Worm (Caenorhabditis elegans) whole organism, young adult: ENCODE data around the gene egl-20.
A peak's percentile ranks its signal among the peaks of the same experiment; 100 is the strongest.

ENCODE experiments used
- B0019.2 ChIP-seq: fragments of 200-800 bp; sonication (Bioruptor generic); conservative IDR thresholded peaks from 2 replicates; pipeline ENCODE4 v1.3.6; 2022; ENCODE audit warnings: missing genetic modification reagents, missing genetic modification characterization, missing compliant biosample characterization
- B0035.1 ChIP-seq: sonication (generic microtip); optimal IDR thresholded peaks from 2 replicates; lab custom pipeline; 2016; ENCODE audit warnings: missing genetic modification characterization, mild to moderate bottlenecking, missing compliant biosample characterization, missing genotype, missing genetic modification reagents
- B0261.1 ChIP-seq: sonication (generic microtip); optimal IDR thresholded peaks from 2 replicates; lab custom pipeline; 2016; ENCODE audit warnings: mild to moderate bottlenecking, missing genetic modification characterization, moderate library complexity, missing compliant biosample characterization
- C06A6.2 ChIP-seq: fragments of 200-800 bp; sonication (Bioruptor generic); conservative IDR thresholded peaks from 2 replicates; pipeline ENCODE4 v1.3.6; 2022; ENCODE audit warnings: missing genetic modification characterization, missing compliant biosample characterization
- C17E4.6 ChIP-seq: fragments of 200-800 bp; sonication (Bioruptor generic); IDR thresholded peaks from 2 replicates; pipeline ENCODE4 v1.3.6; 2022; ENCODE audit warnings: missing genetic modification reagents, missing genetic modification characterization, missing compliant biosample characterization
- F52B5.7 ChIP-seq: sonication (generic microtip); optimal IDR thresholded peaks from 2 replicates; lab custom pipeline; 2016; ENCODE audit warnings: mild to moderate bottlenecking, missing genetic modification characterization, missing compliant biosample characterization
- F57C9.4 ChIP-seq: sonication (generic microtip); optimal IDR thresholded peaks from 2 replicates; lab custom pipeline; 2017; ENCODE audit warnings: mild to moderate bottlenecking, missing genetic modification characterization, missing compliant biosample characterization
- K11D2.4 ChIP-seq: fragments of 200-800 bp; sonication (Bioruptor generic); IDR thresholded peaks from 2 replicates; pipeline ENCODE4 v1.3.6; 2022; ENCODE audit warnings: missing genetic modification reagents, missing genetic modification characterization, missing compliant biosample characterization
- Y56A3A.18 ChIP-seq: fragments of 200-800 bp; sonication (Bioruptor generic); IDR thresholded peaks from 2 replicates; pipeline ENCODE4 v1.3.6; 2022; ENCODE audit warnings: missing genetic modification reagents, missing genetic modification characterization, missing compliant biosample characterization
- Y67H2A.10 ChIP-seq: fragments of 200-800 bp; sonication (Bioruptor generic); conservative IDR thresholded peaks from 2 replicates; pipeline ENCODE4 v1.3.6; 2022; ENCODE audit warnings: missing genetic modification reagents, missing genetic modification characterization, missing compliant biosample characterization
- Y95B8A.8 ChIP-seq: fragments of 200-800 bp; sonication (Bioruptor generic); IDR thresholded peaks from 2 replicates; pipeline ENCODE4 v1.3.6; 2022; ENCODE audit warnings: missing genetic modification reagents, missing genetic modification characterization, missing compliant biosample characterization
- ama-1 ChIP-seq, 3 experiments: fragments of 150-350 bp in 1 of 3; sonication (generic microtip) in 2 of 3; optimal IDR thresholded peaks; 2 replicates each; lab custom pipeline; 2014 to 2018; ENCODE audit warnings: missing biosample characterization in 2 of 3, missing genetic modification characterization in 2 of 3, missing genetic modification reagents in 2 of 3
- aptf-2 ChIP-seq: fragments of 200-800 bp; sonication (Bioruptor generic); conservative IDR thresholded peaks from 2 replicates; pipeline ENCODE4 v1.3.6; 2022; ENCODE audit warnings: missing genetic modification reagents, missing genetic modification characterization, missing compliant biosample characterization
- atf-7 ChIP-seq: sonication (generic microtip); optimal IDR thresholded peaks from 2 replicates; lab custom pipeline; 2017; ENCODE audit warnings: mild to moderate bottlenecking, missing genetic modification characterization, missing compliant biosample characterization
- attf-3 ChIP-seq: fragments of 200-800 bp; sonication (Bioruptor generic); conservative IDR thresholded peaks from 2 replicates; pipeline ENCODE4 v1.3.6; 2022; ENCODE audit warnings: missing genetic modification reagents, missing genetic modification characterization, missing compliant biosample characterization
- ccch-3 ChIP-seq: fragments of 200-800 bp; sonication (Bioruptor generic); optimal IDR thresholded peaks from 2 replicates; lab custom pipeline; 2018; ENCODE audit warnings: mild to moderate bottlenecking, missing genetic modification characterization, missing compliant biosample characterization
- cebp-1 ChIP-seq, 2 experiments: fragments of 200-800 bp in 1 of 2; sonication (Bioruptor generic) in 1 of 2; sonication (generic microtip) in 1 of 2; IDR thresholded peaks in 1 of 2; optimal IDR thresholded peaks in 1 of 2; 2 replicates each; pipeline versions ENCODE4 v1.3.6 to Lab custom; 2017 to 2022; ENCODE audit warnings: missing compliant biosample characterization in 2 of 2, missing genetic modification characterization in 2 of 2, mild to moderate bottlenecking in 1 of 2, missing genetic modification reagents in 1 of 2, moderate library complexity in 1 of 2
- ceh-100 ChIP-seq: fragments of 200-800 bp; sonication (Bioruptor generic); IDR thresholded peaks from 2 replicates; pipeline ENCODE4 v1.3.6; 2022; ENCODE audit warnings: missing genetic modification reagents, missing genetic modification characterization, missing compliant biosample characterization
- chd-7 ChIP-seq: sonication (generic microtip); optimal IDR thresholded peaks from 2 replicates; lab custom pipeline; 2016; ENCODE audit warnings: mild to moderate bottlenecking, missing genetic modification characterization, moderate library complexity, missing compliant biosample characterization
- dox-1 ChIP-seq: fragments of 200-800 bp; sonication (Bioruptor generic); IDR thresholded peaks from 2 replicates; pipeline ENCODE4 v1.3.6; 2022; ENCODE audit warnings: missing genetic modification reagents, missing genetic modification characterization, missing compliant biosample characterization
- dpff-1 ChIP-seq: sonication (generic microtip); optimal IDR thresholded peaks from 2 replicates; lab custom pipeline; 2017; ENCODE audit warnings: mild to moderate bottlenecking, missing genetic modification characterization, missing compliant biosample characterization
- egl-44 ChIP-seq: fragments of 200-800 bp; sonication (Bioruptor generic); IDR thresholded peaks from 2 replicates; pipeline ENCODE4 v1.3.6; 2022; ENCODE audit warnings: missing genetic modification reagents, missing genetic modification characterization, missing compliant biosample characterization
- gei-17 ChIP-seq: fragments of 200-800 bp; sonication (Bioruptor generic); optimal IDR thresholded peaks from 2 replicates; lab custom pipeline; 2018; ENCODE audit warnings: mild to moderate bottlenecking, missing genetic modification characterization, missing compliant biosample characterization
- him-1 ChIP-seq: sonication (generic microtip); optimal IDR thresholded peaks from 2 replicates; lab custom pipeline; 2016; ENCODE audit warnings: missing genotype, missing genetic modification reagents, missing genetic modification characterization, missing compliant biosample characterization
- hlh-12 ChIP-seq: sonication (generic microtip); optimal IDR thresholded peaks from 2 replicates; lab custom pipeline; 2016; ENCODE audit warnings: missing genetic modification characterization, missing compliant biosample characterization
- hlh-26 ChIP-seq: fragments of 200-800 bp; sonication (Bioruptor generic); conservative IDR thresholded peaks from 2 replicates; pipeline ENCODE4 v1.3.6; 2022; ENCODE audit warnings: missing genetic modification reagents, missing genetic modification characterization, missing compliant biosample characterization
- let-526 ChIP-seq: fragments of 200-800 bp; sonication (Bioruptor generic); IDR thresholded peaks from 2 replicates; pipeline ENCODE4 v1.3.6; 2022; ENCODE audit warnings: missing genetic modification reagents, missing genetic modification characterization, missing compliant biosample characterization
- let-607 ChIP-seq, 2 experiments: fragments of 200-800 bp in 1 of 2; sonication (Bioruptor generic) in 1 of 2; sonication (generic microtip) in 1 of 2; optimal IDR thresholded peaks; 2 replicates each; lab custom pipeline; 2016 to 2018; ENCODE audit warnings: mild to moderate bottlenecking in 2 of 2, missing compliant biosample characterization in 2 of 2, missing genetic modification characterization in 2 of 2, moderate library complexity in 2 of 2, missing genotype in 1 of 2
- lir-1 ChIP-seq: fragments of 200-800 bp; sonication (Bioruptor generic); conservative IDR thresholded peaks from 2 replicates; pipeline ENCODE4 v1.3.6; 2022; ENCODE audit warnings: missing genetic modification reagents, missing genetic modification characterization, missing compliant biosample characterization
- lsy-27 ChIP-seq: sonication (generic microtip); optimal IDR thresholded peaks from 2 replicates; lab custom pipeline; 2017; ENCODE audit warnings: missing genetic modification characterization, mild to moderate bottlenecking, missing compliant biosample characterization, antibody characterized with exemption, missing genotype, borderline replicate concordance; ENCODE audit not compliant: insufficient read depth
- madf-6 ChIP-seq: fragments of 200-800 bp; sonication (Bioruptor generic); IDR thresholded peaks from 2 replicates; pipeline ENCODE4 v1.3.6; 2022; ENCODE audit warnings: missing genetic modification reagents, missing genetic modification characterization, missing compliant biosample characterization
- madf-8 ChIP-seq: fragments of 200-800 bp; sonication (Bioruptor generic); conservative IDR thresholded peaks from 2 replicates; pipeline ENCODE4 v1.3.6; 2022; ENCODE audit warnings: missing genetic modification reagents, missing genetic modification characterization, missing compliant biosample characterization
- mcd-1 ChIP-seq: fragments of 200-800 bp; sonication (Bioruptor generic); IDR thresholded peaks from 2 replicates; pipeline ENCODE4 v1.3.6; 2022; ENCODE audit warnings: missing genetic modification reagents, missing genetic modification characterization, missing compliant biosample characterization
- mel-28 ChIP-seq: sonication (generic microtip); optimal IDR thresholded peaks from 2 replicates; lab custom pipeline; 2016; ENCODE audit warnings: borderline replicate concordance, mild to moderate bottlenecking, missing genetic modification characterization, missing compliant biosample characterization
- nhr-80 ChIP-seq: sonication (generic microtip); optimal IDR thresholded peaks from 2 replicates; lab custom pipeline; 2016; ENCODE audit warnings: missing genetic modification characterization, missing compliant biosample characterization
- pbrm-1 ChIP-seq: fragments of 200-800 bp; sonication (Bioruptor generic); IDR thresholded peaks from 2 replicates; pipeline ENCODE4 v1.3.6; 2022; ENCODE audit warnings: missing genetic modification reagents, missing genetic modification characterization, missing compliant biosample characterization
- sdz-38 ChIP-seq: sonication (generic microtip); optimal IDR thresholded peaks from 2 replicates; lab custom pipeline; 2016; ENCODE audit warnings: missing genotype, missing genetic modification characterization, missing compliant biosample characterization
- snpc-1.1 ChIP-seq: sonication (generic microtip); optimal IDR thresholded peaks from 2 replicates; lab custom pipeline; 2017; ENCODE audit warnings: missing genetic modification characterization, mild to moderate bottlenecking, missing compliant biosample characterization, antibody characterized with exemption, moderate library complexity, missing genotype, missing genetic modification reagents; ENCODE audit not compliant: insufficient read depth
- snpc-1.3 ChIP-seq: sonication (generic microtip); optimal IDR thresholded peaks from 2 replicates; lab custom pipeline; 2017; ENCODE audit warnings: missing genetic modification characterization, mild to moderate bottlenecking, missing compliant biosample characterization, antibody characterized with exemption, moderate library complexity, missing genotype, missing genetic modification reagents; ENCODE audit not compliant: insufficient read depth
- snpc-4 ChIP-seq, 5 experiments: fragments of 150-350 bp in 1 of 5; sonication (generic microtip) in 4 of 5; optimal IDR thresholded peaks; 2 replicates each; lab custom pipeline; 2014 to 2018; ENCODE audit warnings: missing genetic modification characterization in 5 of 5, missing biosample characterization in 3 of 5, antibody characterized with exemption in 2 of 5, mild to moderate bottlenecking in 2 of 5, missing compliant biosample characterization in 2 of 5, missing genotype in 2 of 5, moderate library complexity in 2 of 5, missing genetic modification reagents in 1 of 5
- somi-1 ChIP-seq: fragments of 200-800 bp; sonication (Bioruptor generic); optimal IDR thresholded peaks from 2 replicates; lab custom pipeline; 2018; ENCODE audit warnings: mild to moderate bottlenecking, missing genetic modification characterization, missing compliant biosample characterization
- sptf-2 ChIP-seq: fragments of 200-800 bp; sonication (Bioruptor generic); optimal IDR thresholded peaks from 2 replicates; lab custom pipeline; 2018; ENCODE audit warnings: mild to moderate bottlenecking, missing genetic modification characterization, missing compliant biosample characterization
- tbp1 ChIP-seq: fragments of 200-800 bp; sonication (Bioruptor generic); optimal IDR thresholded peaks from 2 replicates; lab custom pipeline; 2018; ENCODE audit warnings: mild to moderate bottlenecking, missing genetic modification characterization, missing compliant biosample characterization
- unc-130 ChIP-seq: sonication (generic microtip); optimal IDR thresholded peaks from 2 replicates; lab custom pipeline; 2016; ENCODE audit warnings: missing genetic modification reagents, missing genetic modification characterization, missing compliant biosample characterization
- unc-62 ChIP-seq: fragments of 150-350 bp; optimal IDR thresholded peaks from 2 replicates; lab custom pipeline; 2014; ENCODE audit warnings: missing biosample characterization, missing genetic modification reagents, missing genetic modification characterization
- zfh-2 ChIP-seq: fragments of 200-800 bp; sonication (Bioruptor generic); conservative IDR thresholded peaks from 2 replicates; pipeline ENCODE4 v1.3.6; 2022; ENCODE audit warnings: missing genetic modification reagents, missing genetic modification characterization, missing compliant biosample characterization
- ztf-28 ChIP-seq: fragments of 200-800 bp; sonication (Bioruptor generic); IDR thresholded peaks from 2 replicates; pipeline ENCODE4 v1.3.6; 2022; ENCODE audit warnings: missing genetic modification reagents, missing genetic modification characterization, missing compliant biosample characterization

The egl-20 gene

ce11 chrIV:9801418-9801817, 13.9 kb downstream of the egl-20 start:
- TF ChIP-seq cebp-1 (GFP tag; IDR thresholded peaks at IDR 0.05; lab: Robert Waterston, UW), result no peak
- peak; percentile 54 for TF ChIP-seq cebp-1 (tag; optimal IDR thresholded peaks at IDR 0.05; lab: Kevin White, UChicago)
- TF ChIP-seq dpff-1 (tag; lab: Kevin White, UChicago), result no peak
- TF ChIP-seq madf-8 (GFP tag; lab: Robert Waterston, UW), result no peak
- no peak for TF ChIP-seq F52B5.7 (tag; lab: Kevin White, UChicago)
- TF ChIP-seq B0019.2 (GFP tag; lab: Robert Waterston, UW), result no peak
- TF ChIP-seq unc-130 (GFP tag; lab: Kevin White, UChicago), result no peak
- no peak for TF ChIP-seq Y95B8A.8 (GFP tag; lab: Robert Waterston, UW)
- TF ChIP-seq ceh-100 (GFP tag; lab: Robert Waterston, UW), result no peak
- TF ChIP-seq snpc-1.1 (tag; lab: Kevin White, UChicago), result no peak
- TF ChIP-seq madf-6 (GFP tag; lab: Robert Waterston, UW), result no peak
- TF ChIP-seq ccch-3 (GFP tag; lab: Kevin White, UChicago), result no peak
- peak; percentile 51; the same call in 1 of the 2 replicates for TF ChIP-seq dox-1 (GFP tag; lab: Robert Waterston, UW)
- TF ChIP-seq attf-3 (GFP tag; lab: Robert Waterston, UW), result no peak
- TF ChIP-seq somi-1 (GFP tag; lab: Kevin White, UChicago), result no peak
- no peak for TF ChIP-seq aptf-2 (GFP tag; lab: Robert Waterston, UW)
- TF ChIP-seq him-1 (tag; lab: Kevin White, UChicago), result no peak
- TF ChIP-seq C17E4.6, result no peak
- TF ChIP-seq chd-7 (tag; lab: Kevin White, UChicago), result no peak
- TF ChIP-seq hlh-26, result no peak
- TF ChIP-seq K11D2.4 (GFP tag; lab: Robert Waterston, UW), result no peak
- TF ChIP-seq lsy-27 (tag; lab: Kevin White, UChicago), result no peak
- peak; percentile 29 to 60 for TF ChIP-seq let-607 (tag; optimal IDR thresholded peaks at IDR 0.05; lab: Kevin White, UChicago)
- no peak for TF ChIP-seq ztf-28 (GFP tag; lab: Robert Waterston, UW)
- no peak for TF ChIP-seq B0261.1 (tag; lab: Kevin White, UChicago)
- no peak for TF ChIP-seq C06A6.2 (GFP tag; lab: Robert Waterston, UW)
- no peak for TF ChIP-seq gei-17 (GFP tag; lab: Kevin White, UChicago)
- no peak for TF ChIP-seq lir-1 (GFP tag; lab: Robert Waterston, UW)
- no peak for TF ChIP-seq sptf-2 (GFP tag; lab: Kevin White, UChicago)
- no peak for TF ChIP-seq F57C9.4 (tag; lab: Kevin White, UChicago)
- TF ChIP-seq pbrm-1 (GFP tag; lab: Robert Waterston, UW), result no peak; the same call in 1 of the 2 replicates
- no peak for TF ChIP-seq let-526
- no peak for TF ChIP-seq zfh-2
- TF ChIP-seq mel-28 (tag; lab: Kevin White, UChicago), result no peak
- peak; percentile 74 for TF ChIP-seq atf-7
- TF ChIP-seq unc-62 (GFP tag; lab: Kevin White, UChicago), result no peak
- TF ChIP-seq snpc-1.3 (tag; lab: Kevin White, UChicago), result no peak
- peak; percentile 97 for TF ChIP-seq nhr-80 (tag; lab: Kevin White, UChicago)
- peak; percentile 35 for TF ChIP-seq tbp1 (GFP tag; lab: Kevin White, UChicago)
- TF ChIP-seq snpc-4 (GFP tag; optimal IDR thresholded peaks at IDR 0.05; lab: Kevin White, UChicago), result no peak
- no peak for TF ChIP-seq snpc-4 (tag; optimal IDR thresholded peaks at IDR 0.05; lab: Kevin White, UChicago)
- TF ChIP-seq hlh-12 (tag; lab: Kevin White, UChicago), result no peak
- no peak for TF ChIP-seq Y56A3A.18 (GFP tag; lab: Robert Waterston, UW)
- TF ChIP-seq Y67H2A.10 (GFP tag; lab: Robert Waterston, UW), result no peak
- no peak for TF ChIP-seq ama-1 (optimal IDR thresholded peaks at IDR 0.05; lab: Kevin White, UChicago)
- no peak for TF ChIP-seq ama-1 (GFP tag; optimal IDR thresholded peaks at IDR 0.05; lab: Kevin White, UChicago)
- TF ChIP-seq mcd-1 (GFP tag; lab: Robert Waterston, UW), result no peak
- 0 out of 2 replicates have a peak, but pooled peaks have one; percentile 22 for TF ChIP-seq egl-44 (GFP tag; lab: Robert Waterston, UW)
- TF ChIP-seq B0035.1 (tag; lab: Kevin White, UChicago), result no peak
- no peak for TF ChIP-seq sdz-38
